Worm (Caenorhabditis elegans) whole organism, early embryonic: ENCODE results near the gene npr-42.

Experiments
- B0310.2 ChIP-seq: sonication (generic microtip); optimal IDR thresholded peaks from 2 replicates; lab custom pipeline; 2016; ENCODE audit warnings: mild to moderate bottlenecking, missing genetic modification characterization, missing compliant biosample characterization
- F13C5.2 ChIP-seq: sonication (generic microtip); optimal IDR thresholded peaks from 2 replicates; lab custom pipeline; 2017; ENCODE audit warnings: mild to moderate bottlenecking, missing genetic modification characterization, inconsistent platforms, missing compliant biosample characterization
- aly-1 ChIP-seq: sonication (generic microtip); optimal IDR thresholded peaks from 2 replicates; lab custom pipeline; 2016; ENCODE audit warnings: missing genetic modification characterization, missing compliant biosample characterization
- ama-1 ChIP-seq: fragments of 150-350 bp; optimal IDR thresholded peaks from 2 replicates; lab custom pipeline; 2014
- ceh-13 ChIP-seq: fragments of 200-800 bp; sonication (Bioruptor generic); optimal IDR thresholded peaks from 2 replicates; lab custom pipeline; 2018; ENCODE audit warnings: mild to moderate bottlenecking, missing genetic modification characterization, missing compliant biosample characterization
- ceh-36 ChIP-seq: sonication (generic microtip); optimal IDR thresholded peaks from 2 replicates; lab custom pipeline; 2016; ENCODE audit warnings: missing genetic modification characterization, inconsistent platforms, missing compliant biosample characterization
- ets-7 ChIP-seq: sonication (generic microtip); optimal IDR thresholded peaks from 2 replicates; lab custom pipeline; 2016; ENCODE audit warnings: missing genotype, missing genetic modification characterization, missing compliant biosample characterization
- flt-1 ChIP-seq: fragments of 200-800 bp; sonication (Bioruptor generic); IDR thresholded peaks from 2 replicates; pipeline ENCODE4 v1.3.6; 2022; ENCODE audit warnings: missing genetic modification characterization, missing compliant biosample characterization
- hmbx-1 ChIP-seq: sonication (generic microtip); optimal IDR thresholded peaks from 2 replicates; lab custom pipeline; 2016; ENCODE audit warnings: mild to moderate bottlenecking, missing genetic modification characterization, missing compliant biosample characterization
- hmg-4 ChIP-seq: fragments of 200-800 bp; sonication (Bioruptor generic); optimal IDR thresholded peaks from 2 replicates; lab custom pipeline; 2018; ENCODE audit warnings: mild to moderate bottlenecking, missing genetic modification characterization, missing compliant biosample characterization
- hnd-1 ChIP-seq: sonication (generic microtip); optimal IDR thresholded peaks from 2 replicates; lab custom pipeline; 2016; ENCODE audit warnings: missing genetic modification characterization, missing compliant biosample characterization
- pes-1 ChIP-seq: fragments of 200-800 bp; sonication (Bioruptor generic); IDR thresholded peaks from 2 replicates; pipeline ENCODE4 v1.3.6; 2022; ENCODE audit warnings: missing genetic modification reagents, missing genetic modification characterization, missing compliant biosample characterization
- scrt-1 ChIP-seq: fragments of 200-800 bp; sonication (Bioruptor generic); IDR thresholded peaks from 2 replicates; pipeline ENCODE4 v1.3.6; 2022; ENCODE audit warnings: missing genetic modification characterization, missing compliant biosample characterization
- sea-1 ChIP-seq: fragments of 200-800 bp; sonication (Bioruptor generic); conservative IDR thresholded peaks from 2 replicates; pipeline ENCODE4 v1.3.6; 2022; ENCODE audit warnings: missing genetic modification characterization, missing compliant biosample characterization
- tbx-11 ChIP-seq: fragments of 200-800 bp; sonication (Bioruptor generic); IDR thresholded peaks from 2 replicates; pipeline ENCODE4 v1.3.6; 2022; ENCODE audit warnings: missing genetic modification characterization, missing compliant biosample characterization
- tbx-37 ChIP-seq: fragments of 200-800 bp; sonication (Bioruptor generic); conservative IDR thresholded peaks from 2 replicates; pipeline ENCODE4 v1.3.6; 2022; ENCODE audit warnings: missing genetic modification reagents, missing genetic modification characterization, missing compliant biosample characterization
- tra-4 ChIP-seq: sonication (generic microtip); optimal IDR thresholded peaks from 2 replicates; lab custom pipeline; 2017; ENCODE audit warnings: missing genetic modification characterization, missing compliant biosample characterization

npr-42 gene

DNA sequence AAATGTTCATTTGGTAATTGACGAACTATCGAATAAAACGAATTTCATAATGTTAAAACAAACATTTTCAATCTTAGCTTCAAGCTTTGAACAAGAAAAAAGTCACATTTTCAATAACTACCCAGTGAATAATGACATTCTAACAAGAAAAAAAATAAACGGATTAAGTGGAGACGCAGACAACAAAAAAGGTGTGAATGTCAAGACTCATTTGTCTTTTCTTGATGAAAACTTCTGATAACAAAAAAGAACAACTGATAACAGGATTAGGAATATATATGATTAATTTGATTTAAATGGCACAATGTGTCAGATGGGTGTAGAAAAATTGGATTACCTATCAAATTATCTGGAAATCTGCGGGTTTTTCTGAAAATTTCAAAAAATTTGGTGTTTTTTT lies 12.6 kb downstream of the npr-42 start:
- TF ChIP-seq tbx-11 (no peak), tra-4 (tag; lab: Kevin White, UChicago) (no peak), flt-1 (no peak), ceh-36 (tag; lab: Kevin White, UChicago) (no peak), pes-1 (GFP tag; lab: Robert Waterston, UW) (no peak), hmg-4 (GFP tag; lab: Kevin White, UChicago) (no peak), sea-1 (GFP tag; lab: Robert Waterston, UW) (no peak), B0310.2 (tag; lab: Kevin White, UChicago) (no peak), F13C5.2 (no peak), ama-1 (no peak), ets-7 (tag; lab: Kevin White, UChicago) (no peak)

DNA sequence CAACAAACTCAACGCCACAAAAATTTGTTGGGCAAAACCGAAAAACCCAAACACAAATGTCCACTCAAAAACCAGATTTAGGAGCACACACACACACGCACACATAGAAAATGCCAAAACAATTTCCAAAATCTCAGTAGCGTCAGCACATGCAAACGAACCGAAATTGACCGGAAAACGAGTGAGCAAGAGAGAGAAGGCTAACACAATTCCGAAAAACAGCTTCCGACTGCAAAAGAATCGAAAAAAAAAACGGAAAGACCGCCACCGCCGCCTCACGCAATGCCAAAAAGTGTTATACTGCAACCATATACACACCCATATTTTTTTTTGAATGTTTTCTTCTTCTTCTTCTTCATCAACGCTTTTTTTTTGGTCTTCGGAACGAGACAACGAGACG lies 15.8 kb downstream of the npr-42 start:
- no peak for TF ChIP-seq hmbx-1 (tag; lab: Kevin White, UChicago)

DNA sequence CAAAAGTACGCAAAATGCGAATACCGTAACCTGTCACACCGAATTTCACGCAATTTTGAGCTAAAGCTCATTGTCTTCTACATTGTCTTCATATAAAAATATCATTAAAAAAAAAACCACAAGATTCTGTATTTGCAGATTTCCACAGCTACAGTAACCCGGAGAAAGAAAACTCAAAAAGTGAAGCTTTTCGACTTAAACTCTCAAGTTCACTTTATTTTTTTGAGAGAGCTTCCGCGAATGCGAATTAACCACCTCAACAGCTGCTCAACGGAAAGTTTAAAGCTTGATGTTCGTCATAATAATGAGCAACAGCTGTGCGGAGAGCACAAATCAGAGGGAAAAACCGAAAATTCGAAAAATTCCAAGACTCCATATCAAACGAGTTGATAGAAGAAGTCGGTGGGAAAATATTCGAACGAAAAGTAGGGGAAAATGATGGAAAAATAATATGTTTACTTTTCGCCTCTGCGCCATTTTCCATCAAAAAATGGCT lies 17.1 kb downstream of the npr-42 start:
- TF ChIP-seq ceh-36 (tag; lab: Kevin White, UChicago) (no peak), hmbx-1 (tag; lab: Kevin White, UChicago) (no peak), hnd-1 (no peak), ets-7 (tag; lab: Kevin White, UChicago) (no peak), aly-1 (no peak)

DNA sequence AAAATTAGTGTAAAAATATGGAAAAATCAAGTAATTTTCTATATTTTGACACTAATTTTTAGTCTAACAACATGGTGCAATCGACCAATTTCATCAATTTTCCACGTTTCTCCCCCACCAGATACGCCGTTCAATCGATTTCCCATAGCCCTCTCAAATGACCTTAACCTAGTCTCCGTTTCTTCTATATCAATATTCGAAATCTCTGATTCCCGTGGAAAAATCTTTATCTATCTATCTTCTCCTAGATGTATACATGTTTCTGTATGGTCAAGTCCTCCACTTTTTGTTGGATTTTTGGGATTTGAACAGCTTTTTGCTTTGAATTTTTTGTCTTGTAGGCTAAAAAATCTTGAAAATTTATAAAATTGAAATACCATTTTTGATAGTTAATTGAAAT lies 18.2 kb downstream of the npr-42 start:
- no peak for TF ChIP-seq ama-1
- TF ChIP-seq flt-1: no peak

DNA sequence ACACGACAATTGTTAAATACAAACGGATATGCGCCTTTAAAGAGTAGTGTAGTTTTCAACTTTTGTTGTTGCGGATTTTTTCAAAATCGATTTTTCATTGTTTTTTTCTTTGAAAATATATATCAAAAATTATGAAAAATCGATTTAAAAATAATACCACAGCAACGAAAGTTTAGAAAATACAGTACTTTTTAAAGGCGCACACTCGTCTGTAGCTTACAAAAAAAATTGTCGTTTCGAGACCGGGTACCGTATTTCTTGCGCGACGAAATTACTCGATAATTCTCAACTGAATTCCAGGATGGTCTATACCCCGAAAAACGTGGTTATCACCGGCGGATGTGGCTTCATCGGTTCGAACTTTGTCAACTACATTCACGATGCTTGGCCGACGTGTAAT lies 18.8 kb downstream of the npr-42 start, which contains the start of gene rml-4:
Gene rml-4, plus strand, starts transcription at position 301 of the 400 bp plus-strand sequence.
- no peak for TF ChIP-seq tbx-37 (GFP tag; lab: Robert Waterston, UW)
- no peak for TF ChIP-seq F13C5.2
- TF ChIP-seq pes-1 (GFP tag; lab: Robert Waterston, UW): no peak
- no peak for TF ChIP-seq hnd-1
- no peak for TF ChIP-seq tbx-11
- TF ChIP-seq ceh-13 (GFP tag; lab: Kevin White, UChicago): no peak
- no peak for TF ChIP-seq B0310.2 (tag; lab: Kevin White, UChicago)

DNA sequence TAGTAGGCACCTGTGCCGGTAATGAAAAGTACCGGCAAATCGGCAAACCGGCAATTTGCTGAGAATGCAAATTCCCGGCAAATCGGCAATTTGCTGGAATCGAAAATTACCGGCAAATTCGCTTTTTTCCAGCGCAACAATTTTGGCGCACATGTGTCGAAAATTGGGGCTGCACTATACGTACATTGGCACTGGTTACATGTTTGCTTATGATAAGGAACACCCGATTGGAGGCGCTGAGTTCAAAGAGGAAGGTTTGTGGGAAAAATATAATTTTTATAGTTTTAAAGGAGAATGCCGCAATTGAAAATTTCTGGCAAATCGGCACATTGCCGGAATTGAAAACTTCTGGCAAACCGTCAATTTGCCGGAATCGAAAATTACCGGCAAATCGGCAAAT lies 21.3 kb downstream of the npr-42 start:
- TF ChIP-seq flt-1: no peak
- TF ChIP-seq sea-1 (GFP tag; lab: Robert Waterston, UW): no peak
- TF ChIP-seq ceh-36 (tag; lab: Kevin White, UChicago): no peak
- no peak for TF ChIP-seq tbx-37 (GFP tag; lab: Robert Waterston, UW)
- TF ChIP-seq pes-1 (GFP tag; lab: Robert Waterston, UW): no peak
- no peak for TF ChIP-seq scrt-1
- no peak for TF ChIP-seq aly-1
- TF ChIP-seq ama-1: no peak
- TF ChIP-seq B0310.2 (tag; lab: Kevin White, UChicago): no peak
- TF ChIP-seq hnd-1: no peak
- no peak for TF ChIP-seq hmbx-1 (tag; lab: Kevin White, UChicago)
- no peak for TF ChIP-seq F13C5.2
- no peak for TF ChIP-seq ets-7 (tag; lab: Kevin White, UChicago)
- no peak for TF ChIP-seq hmg-4 (GFP tag; lab: Kevin White, UChicago)
- TF ChIP-seq tra-4 (tag; lab: Kevin White, UChicago): no peak
- TF ChIP-seq ceh-13 (GFP tag; lab: Kevin White, UChicago): no peak
- TF ChIP-seq tbx-11: no peak

DNA sequence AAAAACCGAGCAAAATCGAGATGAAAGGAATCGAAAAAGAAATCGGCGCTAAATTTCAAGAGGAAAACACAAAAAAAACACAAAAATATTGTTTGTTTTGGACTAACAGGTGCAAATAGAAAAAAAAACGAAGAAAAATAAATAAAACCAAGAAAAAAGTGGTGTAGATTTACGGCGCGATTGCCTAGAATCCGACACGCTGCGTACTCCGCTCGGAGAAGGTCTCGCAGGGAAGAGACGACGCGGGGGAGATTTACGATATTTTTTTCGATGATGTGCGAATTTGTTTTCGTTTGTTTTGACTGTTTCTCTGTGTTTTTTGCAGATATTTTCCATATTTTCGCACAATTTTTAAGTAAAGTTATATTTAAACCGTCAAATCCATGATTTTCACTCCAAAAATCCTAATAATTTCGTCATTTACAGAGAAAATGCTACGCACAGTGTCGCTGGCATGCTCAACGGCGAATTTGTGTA lies 23.3 kb downstream of the npr-42 start, which contains the start of gene sco-1:
Gene sco-1, plus strand, starts transcription at position 427 of the 477 bp plus-strand sequence.
- peak; percentile 45; the same call in 1 of the 2 replicates for TF ChIP-seq flt-1
- TF ChIP-seq sea-1 (GFP tag; lab: Robert Waterston, UW): 0 out of 2 replicates have a peak, but pooled peaks have one; percentile 56
- TF ChIP-seq pes-1 (GFP tag; lab: Robert Waterston, UW): peak; percentile 66
- TF ChIP-seq tra-4 (tag; lab: Kevin White, UChicago): no peak
- no peak for TF ChIP-seq ets-7 (tag; lab: Kevin White, UChicago)
- peak; percentile 20 for TF ChIP-seq B0310.2 (tag; lab: Kevin White, UChicago)
- peak; percentile 75 for TF ChIP-seq F13C5.2
- no peak for TF ChIP-seq ceh-13 (GFP tag; lab: Kevin White, UChicago)
- peak; percentile 65 for TF ChIP-seq hmg-4 (GFP tag; lab: Kevin White, UChicago)
- TF ChIP-seq tbx-37 (GFP tag; lab: Robert Waterston, UW): peak; percentile 70; the same call in 1 of the 2 replicates
- TF ChIP-seq tbx-11: no peak

DNA sequence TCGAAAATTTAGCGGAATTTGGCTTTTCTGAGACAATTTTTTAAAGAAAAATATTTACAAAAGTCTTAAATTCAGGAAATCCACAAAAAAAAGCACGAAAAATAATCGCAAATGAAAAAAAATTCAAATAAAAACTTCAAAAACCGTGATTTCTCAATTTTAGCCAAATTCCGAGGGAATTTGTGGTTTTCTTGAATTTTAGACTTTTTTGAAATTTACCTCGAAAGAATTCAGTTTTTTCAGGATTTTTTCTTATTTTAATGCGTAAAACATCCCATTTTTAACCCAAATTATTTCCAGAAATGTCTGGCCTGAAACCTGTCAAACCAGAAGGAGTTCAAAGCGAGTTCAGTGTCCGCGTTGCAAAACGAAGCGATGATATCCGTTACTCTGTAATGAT lies 25.3 kb downstream of the npr-42 start, which contains the start of gene gtf-2F1:
Gene gtf-2F1, plus strand, starts transcription at position 301 of the 400 bp plus-strand sequence.
- no peak for TF ChIP-seq aly-1
- no peak for TF ChIP-seq flt-1
- no peak for TF ChIP-seq pes-1 (GFP tag; lab: Robert Waterston, UW)
- no peak for TF ChIP-seq tbx-37 (GFP tag; lab: Robert Waterston, UW)
- no peak for TF ChIP-seq hmg-4 (GFP tag; lab: Kevin White, UChicago)
- TF ChIP-seq F13C5.2: no peak
- no peak for TF ChIP-seq tbx-11
- no peak for TF ChIP-seq ceh-13 (GFP tag; lab: Kevin White, UChicago)
- no peak for TF ChIP-seq hmbx-1 (tag; lab: Kevin White, UChicago)
- no peak for TF ChIP-seq ets-7 (tag; lab: Kevin White, UChicago)
- TF ChIP-seq hnd-1: no peak
- TF ChIP-seq tra-4 (tag; lab: Kevin White, UChicago): no peak
- TF ChIP-seq scrt-1: no peak
- TF ChIP-seq sea-1 (GFP tag; lab: Robert Waterston, UW): no peak
- no peak for TF ChIP-seq ama-1
- TF ChIP-seq B0310.2 (tag; lab: Kevin White, UChicago): no peak
- no peak for TF ChIP-seq ceh-36 (tag; lab: Kevin White, UChicago)
